Worm (Caenorhabditis elegans) whole organism, mixed stage, embryonic: ENCODE data around the gene EEED8.18.

Experiments used
- M03D4.4 ChIP-seq: sonication (generic microtip); optimal IDR thresholded peaks from 2 replicates; lab custom pipeline; 2017; ENCODE audit warnings: mild to moderate bottlenecking, missing genetic modification characterization, missing compliant biosample characterization
- bed-3 ChIP-seq: fragments of 200-800 bp; sonication (Bioruptor generic); optimal IDR thresholded peaks from 3 replicates; lab custom pipeline; 2018; ENCODE audit warnings: mild to moderate bottlenecking, missing genetic modification characterization, moderate library complexity, missing compliant biosample characterization
- blmp-1 ChIP-seq: fragments of 150-350 bp; optimal IDR thresholded peaks from 2 replicates; lab custom pipeline; 2014; ENCODE audit warnings: missing biosample characterization, missing genetic modification characterization
- ceh-39 ChIP-seq: fragments of 150-350 bp; optimal IDR thresholded peaks from 2 replicates; lab custom pipeline; 2014; ENCODE audit warnings: missing biosample characterization, missing genetic modification characterization
- ceh-43 ChIP-seq: fragments of 200-800 bp; sonication (Bioruptor generic); optimal IDR thresholded peaks from 2 replicates; lab custom pipeline; 2018; ENCODE audit warnings: mild to moderate bottlenecking, missing genetic modification characterization, moderate library complexity, missing compliant biosample characterization
- ceh-83 ChIP-seq: fragments of 200-800 bp; sonication (Bioruptor generic); optimal IDR thresholded peaks from 2 replicates; lab custom pipeline; 2018; ENCODE audit warnings: mild to moderate bottlenecking, missing genetic modification characterization, missing compliant biosample characterization
- ces-1 ChIP-seq: fragments of 150-350 bp; optimal IDR thresholded peaks from 2 replicates; lab custom pipeline; 2014; ENCODE audit warnings: missing biosample characterization, missing genetic modification reagents, missing genetic modification characterization
- cnd-1 ChIP-seq: fragments of 200-800 bp; sonication (Bioruptor generic); optimal IDR thresholded peaks from 2 replicates; lab custom pipeline; 2018; ENCODE audit warnings: mild to moderate bottlenecking, missing genetic modification characterization, missing compliant biosample characterization
- elt-1 ChIP-seq: sonication (generic microtip); optimal IDR thresholded peaks from 2 replicates; lab custom pipeline; 2017; ENCODE audit warnings: missing genetic modification characterization, mild to moderate bottlenecking, missing compliant biosample characterization, antibody characterized with exemption, moderate library complexity, borderline replicate concordance; ENCODE audit not compliant: insufficient read depth
- elt-3 ChIP-seq: fragments of 150-350 bp; optimal IDR thresholded peaks from 2 replicates; lab custom pipeline; 2014; ENCODE audit warnings: missing biosample characterization, missing genetic modification characterization
- flh-1 ChIP-seq: fragments of 200-800 bp; sonication (Bioruptor generic); optimal IDR thresholded peaks from 2 replicates; lab custom pipeline; 2018; ENCODE audit warnings: mild to moderate bottlenecking, missing genetic modification characterization, moderate library complexity, missing compliant biosample characterization
- ham-2 ChIP-seq: fragments of 200-800 bp; sonication (Bioruptor generic); optimal IDR thresholded peaks from 2 replicates; lab custom pipeline; 2018; ENCODE audit warnings: mild to moderate bottlenecking, missing genetic modification characterization, missing compliant biosample characterization
- hlh-1 ChIP-seq: fragments of 150-350 bp; optimal IDR thresholded peaks from 2 replicates; lab custom pipeline; 2014; ENCODE audit warnings: missing biosample characterization, missing genetic modification reagents, missing genetic modification characterization
- lin-32 ChIP-seq: fragments of 200-800 bp; sonication (Bioruptor generic); optimal IDR thresholded peaks from 2 replicates; lab custom pipeline; 2018; ENCODE audit warnings: mild to moderate bottlenecking, missing genetic modification characterization, missing compliant biosample characterization
- mep-1 ChIP-seq: fragments of 150-350 bp; optimal IDR thresholded peaks from 2 replicates; lab custom pipeline; 2017; ENCODE audit warnings: missing biosample characterization, missing genetic modification reagents, missing genetic modification characterization, inconsistent platforms
- mls-2 ChIP-seq: sonication (generic microtip); optimal IDR thresholded peaks from 2 replicates; lab custom pipeline; 2016; ENCODE audit warnings: mild to moderate bottlenecking, missing genetic modification characterization, moderate library complexity, missing compliant biosample characterization
- nhr-237 ChIP-seq: fragments of 150-350 bp; optimal IDR thresholded peaks from 2 replicates; lab custom pipeline; 2014; ENCODE audit warnings: missing biosample characterization, missing genetic modification characterization
- nhr-28 ChIP-seq: fragments of 150-350 bp; optimal IDR thresholded peaks from 2 replicates; lab custom pipeline; 2014; ENCODE audit warnings: missing biosample characterization, missing genetic modification characterization
- nhr-76 ChIP-seq: sonication (generic microtip); optimal IDR thresholded peaks from 2 replicates; lab custom pipeline; 2017; ENCODE audit warnings: missing biosample characterization, missing genetic modification characterization
- pha-4 ChIP-seq: fragments of 150-350 bp; optimal IDR thresholded peaks from 2 replicates; lab custom pipeline; 2018; ENCODE audit warnings: missing biosample characterization, missing genetic modification reagents, missing genetic modification characterization
- sem-2 ChIP-seq: fragments of 200-800 bp; sonication (Bioruptor generic); optimal IDR thresholded peaks from 2 replicates; lab custom pipeline; 2018; ENCODE audit warnings: mild to moderate bottlenecking, missing genetic modification characterization, missing compliant biosample characterization
- snpc-4 ChIP-seq: fragments of 150-350 bp; optimal IDR thresholded peaks from 2 replicates; lab custom pipeline; 2014; ENCODE audit warnings: missing biosample characterization, missing genetic modification characterization
- sptf-1 ChIP-seq: sonication (generic microtip); optimal IDR thresholded peaks from 2 replicates; lab custom pipeline; 2017; ENCODE audit warnings: mild to moderate bottlenecking, missing genetic modification characterization, moderate library complexity, missing compliant biosample characterization
- tbx-8 ChIP-seq: fragments of 200-800 bp; sonication (Bioruptor generic); optimal IDR thresholded peaks from 2 replicates; lab custom pipeline; 2018; ENCODE audit warnings: mild to moderate bottlenecking, missing genetic modification characterization, moderate library complexity, missing compliant biosample characterization
- unc-120 ChIP-seq: sonication (generic microtip); optimal IDR thresholded peaks from 2 replicates; lab custom pipeline; 2017; ENCODE audit warnings: missing genetic modification characterization, missing compliant biosample characterization; ENCODE audit not compliant: poor library complexity, severe bottlenecking
- unc-39 ChIP-seq: fragments of 150-350 bp; optimal IDR thresholded peaks from 2 replicates; lab custom pipeline; 2014; ENCODE audit warnings: missing biosample characterization, missing genetic modification characterization
- unc-62 ChIP-seq: fragments of 150-350 bp; optimal IDR thresholded peaks from 2 replicates; lab custom pipeline; 2014; ENCODE audit warnings: missing biosample characterization, missing genetic modification reagents, missing genetic modification characterization
- zip-8 ChIP-seq: fragments of 150-350 bp; optimal IDR thresholded peaks from 2 replicates; lab custom pipeline; 2014; ENCODE audit warnings: missing biosample characterization, missing genetic modification characterization
- ztf-11 ChIP-seq: fragments of 150-350 bp; optimal IDR thresholded peaks from 2 replicates; lab custom pipeline; 2014; ENCODE audit warnings: missing biosample characterization, missing genetic modification characterization

The EEED8.18 gene

DNA sequence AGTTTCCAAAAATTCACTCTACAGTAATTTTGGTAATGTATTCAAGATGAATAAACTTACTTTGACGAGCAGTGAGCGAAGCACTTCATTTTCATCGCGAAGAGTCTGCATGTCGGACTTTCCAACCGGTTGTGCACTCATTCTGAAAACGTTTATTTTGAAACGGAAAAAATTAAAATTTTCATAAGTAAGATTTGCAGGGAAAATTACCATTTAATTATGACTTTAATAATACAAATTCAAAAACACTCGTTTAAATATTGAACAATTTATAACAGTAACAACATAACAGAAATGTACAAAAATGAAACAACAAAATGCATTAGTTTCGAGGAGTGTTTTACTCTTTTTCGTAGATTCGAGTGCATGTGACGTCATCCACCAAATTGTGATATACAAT is at the start of gene EEED8.18, which contains the start of gene EEED8.13:
EEED8.18 (minus strand) TSS at position 144 of the 400 bp plus-strand sequence.
EEED8.13 (minus strand) TSS at position 101 of the 400 bp plus-strand sequence.
- TF ChIP-seq zip-8 (peak; percentile 32), lin-32 (GFP tag; lab: Kevin White, UChicago) (no peak), ham-2 (GFP tag; lab: Kevin White, UChicago) (no peak)

DNA sequence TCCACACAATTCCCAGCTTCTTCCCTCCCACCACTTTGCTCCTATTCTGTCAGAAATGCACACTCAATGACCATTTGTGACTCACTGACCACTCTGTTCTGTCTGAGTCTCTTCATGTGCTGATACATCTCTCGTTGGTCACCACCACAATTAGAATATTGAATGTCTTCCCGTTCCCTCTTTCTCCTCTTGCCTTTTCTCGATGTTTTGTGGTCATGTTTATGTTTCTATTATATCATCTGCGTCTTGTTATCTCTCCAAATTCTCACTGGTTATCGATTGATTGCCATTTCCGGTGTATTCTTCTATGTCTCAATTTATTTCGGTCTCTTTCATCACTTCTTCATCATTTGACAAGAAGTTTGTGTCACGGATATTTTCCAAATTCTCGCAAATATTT is 48.5 kb upstream of the EEED8.18 start:
- TF ChIP-seq cnd-1 (tag; lab: Kevin White, UChicago) (no peak), mep-1 (tag; lab: Kevin White, UChicago) (peak; percentile 37), ceh-39 (tag; lab: Kevin White, UChicago) (no peak), snpc-4 (tag; lab: Kevin White, UChicago) (no peak), ces-1 (peak; percentile 74), mls-2 (tag; lab: Kevin White, UChicago) (peak; percentile 46), elt-1 (tag; lab: Kevin White, UChicago) (no peak), zip-8 (no peak), nhr-76 (no peak), unc-62 (GFP tag; lab: Kevin White, UChicago) (peak; percentile 14), bed-3 (GFP tag; lab: Kevin White, UChicago) (no peak)

DNA sequence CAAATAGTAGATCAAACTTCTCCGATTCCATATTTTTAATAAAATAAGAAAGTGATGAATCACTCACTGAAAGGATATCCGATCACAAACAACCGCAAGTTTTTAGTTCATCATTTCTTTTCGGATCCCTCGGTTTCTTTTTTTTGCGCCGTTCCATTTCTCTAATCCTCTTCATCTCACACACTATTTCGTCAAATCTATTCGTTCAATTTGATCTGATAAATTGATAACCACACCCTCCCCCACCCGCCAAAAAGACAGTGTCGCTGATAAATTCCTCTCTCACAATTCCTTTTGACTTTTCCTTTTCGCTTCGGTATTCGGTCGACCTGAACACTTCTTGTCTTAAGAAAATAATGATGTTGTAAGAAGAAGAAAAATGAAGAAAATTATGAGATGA is 47.1 kb upstream of the EEED8.18 start:
- TF ChIP-seq mep-1 (tag; lab: Kevin White, UChicago), result no peak
- TF ChIP-seq M03D4.4 (tag; lab: Kevin White, UChicago), result no peak
- TF ChIP-seq unc-120 (tag; lab: Kevin White, UChicago), result no peak
- no peak for TF ChIP-seq hlh-1 (tag; lab: Kevin White, UChicago)
- no peak for TF ChIP-seq tbx-8
- no peak for TF ChIP-seq sptf-1
- no peak for TF ChIP-seq ceh-39 (tag; lab: Kevin White, UChicago)
- TF ChIP-seq ceh-83 (GFP tag; lab: Kevin White, UChicago), result no peak
- no peak for TF ChIP-seq ham-2 (GFP tag; lab: Kevin White, UChicago)
- TF ChIP-seq, all 35 proteins: peak for 0

DNA sequence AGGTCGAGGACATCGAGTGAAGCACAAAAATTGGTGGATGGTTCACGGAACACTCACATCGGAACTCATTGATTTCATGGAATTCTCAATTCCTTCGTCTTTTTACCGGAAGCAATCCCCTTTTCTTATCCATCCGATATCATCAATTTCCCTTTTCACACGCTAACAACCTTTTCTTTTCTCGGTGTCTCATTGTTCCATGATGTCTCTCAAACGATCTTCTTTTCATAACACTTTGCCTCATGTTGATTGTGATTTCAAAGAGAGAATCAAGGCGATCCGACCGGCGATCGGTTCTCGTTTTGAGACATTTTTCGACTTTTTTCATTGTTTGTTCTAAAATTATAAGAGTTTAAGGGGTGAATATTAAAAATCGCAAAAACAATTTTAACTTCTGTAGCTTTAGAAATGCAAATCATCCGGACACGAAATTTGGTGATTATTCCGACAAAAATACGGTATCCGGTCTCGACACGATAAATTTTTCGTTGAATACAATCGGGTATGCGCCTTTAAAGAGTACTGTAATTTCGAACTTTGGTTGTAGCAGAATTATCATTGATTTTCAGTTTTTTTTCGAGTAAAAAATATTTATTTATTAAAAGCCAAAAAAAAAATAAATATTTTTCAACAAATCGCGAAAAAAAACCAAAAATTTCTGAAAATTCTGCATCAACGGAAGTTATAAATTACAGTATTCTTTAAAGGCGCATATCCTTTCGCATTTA is 46.4 kb upstream of the EEED8.18 start:
- peak; percentile 61 for TF ChIP-seq blmp-1 (tag; lab: Kevin White, UChicago)
- no peak for TF ChIP-seq unc-39 (tag; lab: Kevin White, UChicago)

DNA sequence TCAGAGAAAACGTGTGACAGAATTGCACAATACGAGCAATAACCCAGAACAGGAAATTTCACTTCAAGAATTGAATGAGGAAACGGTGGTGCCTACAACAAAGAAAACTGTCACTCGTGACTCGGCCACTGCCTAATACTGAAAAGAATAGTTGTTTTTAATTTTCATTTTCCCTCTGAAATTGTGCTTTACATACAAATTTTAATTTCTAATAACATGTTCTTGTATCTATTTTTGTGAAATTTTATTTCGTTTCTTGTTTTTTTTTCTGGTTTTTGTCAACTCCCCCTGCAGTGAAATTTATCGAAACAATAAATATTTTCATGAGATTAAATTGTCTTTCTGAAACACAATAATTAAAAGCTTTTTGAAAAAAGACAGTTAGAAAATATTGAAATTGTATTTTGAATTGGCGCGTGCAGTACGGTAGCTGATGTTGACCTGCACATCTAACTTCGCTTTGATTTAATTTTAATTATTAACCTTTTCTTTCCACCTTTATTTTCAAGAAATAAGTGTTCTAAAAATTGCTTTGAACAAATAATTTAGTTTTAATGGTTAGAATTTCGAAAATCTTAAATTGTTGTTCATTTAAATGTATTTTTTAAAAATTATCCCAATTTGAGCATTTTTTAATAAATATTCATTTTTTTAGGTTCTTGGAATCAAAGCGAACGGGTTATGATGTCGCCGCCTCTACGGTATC is 43.4 kb upstream of the EEED8.18 start, which contains the start of gene daz-1:
daz-1 (plus strand) TSS at position 656 of the 706 bp plus-strand sequence.
- no peak for TF ChIP-seq mls-2 (tag; lab: Kevin White, UChicago)
- TF ChIP-seq flh-1, result no peak
- no peak for TF ChIP-seq lin-32 (GFP tag; lab: Kevin White, UChicago)
- TF ChIP-seq elt-3, result no peak
- TF ChIP-seq tbx-8, result no peak

DNA sequence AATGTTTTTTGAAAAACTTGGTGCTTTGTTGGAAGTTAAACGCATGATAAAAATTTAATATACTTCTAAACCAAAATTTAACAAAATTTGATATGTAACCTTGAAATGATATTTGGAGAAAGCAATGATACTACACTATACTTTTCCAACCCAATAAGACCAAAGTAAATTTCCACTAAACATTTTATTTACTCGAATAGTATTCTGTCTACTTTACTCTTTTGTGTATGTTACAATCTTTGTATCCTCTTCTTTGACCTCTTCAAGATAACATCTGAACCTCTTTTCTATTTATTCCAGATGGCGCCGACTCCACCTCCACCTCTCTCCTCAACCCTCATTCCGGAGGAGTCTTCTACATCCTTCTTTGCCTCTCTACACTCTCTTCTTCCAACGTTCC is 41.1 kb upstream of the EEED8.18 start, which contains the start of gene dhs-5:
dhs-5 (plus strand) TSS at position 301 of the 400 bp plus-strand sequence.
- no peak for TF ChIP-seq sem-2
- no peak for TF ChIP-seq mep-1 (tag; lab: Kevin White, UChicago)
- no peak for TF ChIP-seq unc-120 (tag; lab: Kevin White, UChicago)
- no peak for TF ChIP-seq nhr-28 (tag; lab: Kevin White, UChicago)
- no peak for TF ChIP-seq lin-32 (GFP tag; lab: Kevin White, UChicago)
- TF ChIP-seq blmp-1 (tag; lab: Kevin White, UChicago), result no peak
- TF ChIP-seq pha-4, result no peak
- TF ChIP-seq bed-3 (GFP tag; lab: Kevin White, UChicago), result no peak
- no peak for TF ChIP-seq zip-8
- no peak for TF ChIP-seq elt-1 (tag; lab: Kevin White, UChicago)
- TF ChIP-seq tbx-8, result no peak
- TF ChIP-seq cnd-1 (tag; lab: Kevin White, UChicago), result no peak
- no peak for TF ChIP-seq ztf-11 (tag; lab: Kevin White, UChicago)
- TF ChIP-seq nhr-237 (tag; lab: Kevin White, UChicago), result no peak
- no peak for TF ChIP-seq unc-62 (GFP tag; lab: Kevin White, UChicago)
- TF ChIP-seq ceh-43, result no peak
- TF ChIP-seq nhr-76, result no peak
- TF ChIP-seq sptf-1, result no peak
- TF ChIP-seq ces-1, result no peak
- TF ChIP-seq, all 35 proteins: peak for 0
